Worm (Caenorhabditis elegans): ENCODE measurements around the gene nlp-13.
"Not testable (repeated sequence)": the region's sequence is repeated elsewhere in the genome, so short reads cannot be mapped to it uniquely, and the experiment has no call there.

Gene nlp-13

ce11 chrV:4241555-4241954, 5.3 kb downstream of the nlp-13 start:
- TF ChIP-seq unc-62 (GFP tag; optimal IDR thresholded peaks at IDR 0.05) = no peak

- TF ChIP-seq unc-62 (GFP tag; optimal IDR thresholded peaks at IDR 0.05) = no peak
Measured at ce11 chrV:4242431-4242830, 6.2 kb downstream of the nlp-13 start, which contains the start of gene srt-12. srt-12 (minus strand) TSS chrV:4242531.

- TF ChIP-seq unc-62 (GFP tag; optimal IDR thresholded peaks at IDR 0.05) = no peak
Measured at ce11 chrV:4248359-4248758, 12.1 kb downstream of the nlp-13 start.

ce11 chrV:4250047-4250446, 13.8 kb downstream of the nlp-13 start, which contains the start of gene srt-13:
srt-13 (minus strand) TSS chrV:4250147.
- TF ChIP-seq unc-62 (GFP tag; optimal IDR thresholded peaks at IDR 0.05) = no peak

ce11 chrV:4256474-4256873, 20.3 kb downstream of the nlp-13 start, which contains the start of gene srt-14:
srt-14 (minus strand) TSS chrV:4256574.
- no peak for TF ChIP-seq unc-62 (GFP tag; optimal IDR thresholded peaks at IDR 0.05)

- no peak for TF ChIP-seq unc-62 (GFP tag; optimal IDR thresholded peaks at IDR 0.05)
Measured at ce11 chrV:4260090-4260489, 23.9 kb downstream of the nlp-13 start, which contains the start of gene srt-3. srt-3 (minus strand) TSS chrV:4260190.

ce11 chrV:4261385-4261784, 25.2 kb downstream of the nlp-13 start:
- no peak for TF ChIP-seq unc-62 (GFP tag; optimal IDR thresholded peaks at IDR 0.05)

ce11 chrV:4264516-4264915, 28.3 kb downstream of the nlp-13 start, which contains the start of gene srt-35:
srt-35 (minus strand) TSS chrV:4264616.
- no peak for TF ChIP-seq unc-62 (GFP tag; optimal IDR thresholded peaks at IDR 0.05)

- TF ChIP-seq unc-62 (GFP tag; optimal IDR thresholded peaks at IDR 0.05) = not testable (repeated sequence)
Measured at ce11 chrV:4268213-4268612, 32.0 kb downstream of the nlp-13 start, which contains the start of gene srt-36. srt-36 (minus strand) TSS chrV:4268313.

- TF ChIP-seq unc-62 (GFP tag; optimal IDR thresholded peaks at IDR 0.05) = not testable (repeated sequence)
Measured at ce11 chrV:4271258-4271657, 35.0 kb downstream of the nlp-13 start, which contains the start of gene srt-38. srt-38 (minus strand) TSS chrV:4271358.

ce11 chrV:4273372-4273771, 37.2 kb downstream of the nlp-13 start:
- TF ChIP-seq unc-62 (GFP tag; optimal IDR thresholded peaks at IDR 0.05) = no peak

ce11 chrV:4278735-4279134, 42.5 kb downstream of the nlp-13 start, which contains the start of gene srt-20:
srt-20 (minus strand) TSS chrV:4278835.
- TF ChIP-seq unc-62 (GFP tag; optimal IDR thresholded peaks at IDR 0.05) = not testable (repeated sequence)

ce11 chrV:4281699-4282098, 45.5 kb downstream of the nlp-13 start, which contains the start of gene srt-37:
srt-37 (minus strand) TSS chrV:4281799.
- not testable (repeated sequence) for TF ChIP-seq unc-62 (GFP tag; optimal IDR thresholded peaks at IDR 0.05)

- not testable (repeated sequence) for TF ChIP-seq unc-62 (GFP tag; optimal IDR thresholded peaks at IDR 0.05)
Measured at ce11 chrV:4284737-4285136, 48.5 kb downstream of the nlp-13 start, which contains the start of gene srt-19. srt-19 (plus strand) TSS chrV:4285037.
